Fruit fly (Drosophila melanogaster) whole organism, embryonic: ENCODE results near the gene Gpdh1.

ENCODE experiments used
- Asciz ChIP-seq: fragments of 200-800 bp; sonication (Bioruptor generic); optimal IDR thresholded peaks from 2 replicates; lab custom pipeline; 2017; ENCODE audit warnings: missing biosample characterization, mild to moderate bottlenecking, missing genetic modification characterization, missing genetic modification reagents
- C15 ChIP-seq: fragments of 200-800 bp; sonication (Bioruptor generic); IDR thresholded peaks from 3 replicates; pipeline ENCODE4 v1.3.6; 2022; ENCODE audit warnings: missing biosample characterization, missing genetic modification characterization
- CG10366 ChIP-seq: fragments of 200-800 bp; sonication (Bioruptor generic); IDR thresholded peaks from 2 replicates; pipeline ENCODE4 v1.3.6; 2022; ENCODE audit warnings: missing biosample characterization, missing genetic modification characterization
- CG10431 ChIP-seq: fragments of 200-800 bp; sonication (Bioruptor generic); optimal IDR thresholded peaks from 3 replicates; lab custom pipeline; 2018; ENCODE audit warnings: missing biosample characterization, mild to moderate bottlenecking, missing genetic modification characterization
- CG12769 ChIP-seq: fragments of 200-800 bp; sonication (Bioruptor generic); optimal IDR thresholded peaks from 2 replicates; lab custom pipeline; 2019; ENCODE audit warnings: missing biosample characterization, mild to moderate bottlenecking, missing genetic modification characterization, moderate library complexity
- CG12942 ChIP-seq: fragments of 200-800 bp; sonication (Bioruptor generic); optimal IDR thresholded peaks from 3 replicates; lab custom pipeline; 2016; ENCODE audit warnings: missing biosample characterization, missing genetic modification characterization
- CG13296 ChIP-seq: fragments of 200-800 bp; sonication (Bioruptor generic); optimal IDR thresholded peaks from 3 replicates; lab custom pipeline; 2018; ENCODE audit warnings: missing biosample characterization, mild to moderate bottlenecking, missing genetic modification characterization
- CG13624 ChIP-seq: fragments of 200-800 bp; sonication (Bioruptor generic); optimal IDR thresholded peaks from 2 replicates; lab custom pipeline; 2016; ENCODE audit warnings: missing biosample characterization, missing genetic modification characterization
- CG14014 ChIP-seq: fragments of 200-800 bp; sonication (Bioruptor generic); IDR thresholded peaks from 2 replicates; pipeline ENCODE4 v1.3.6; 2022; ENCODE audit warnings: missing biosample characterization, missing genetic modification characterization
- CG14050 ChIP-seq: fragments of 200-800 bp; sonication (Bioruptor generic); IDR thresholded peaks from 3 replicates; pipeline ENCODE4 v1.3.6; 2022; ENCODE audit warnings: missing biosample characterization, missing genetic modification characterization
- CG14441 ChIP-seq: fragments of 200-800 bp; sonication (Bioruptor generic); IDR thresholded peaks from 2 replicates; pipeline ENCODE4 v1.3.6; 2022; ENCODE audit warnings: missing biosample characterization, missing genetic modification characterization
- CG15073 ChIP-seq: fragments of 200-800 bp; sonication (Bioruptor generic); optimal IDR thresholded peaks from 2 replicates; lab custom pipeline; 2016; ENCODE audit warnings: missing biosample characterization, missing genetic modification characterization
- CG1647 ChIP-seq: fragments of 200-800 bp; sonication (Bioruptor generic); optimal IDR thresholded peaks from 3 replicates; lab custom pipeline; 2016; ENCODE audit warnings: missing biosample characterization, missing genetic modification characterization
- CG18764 ChIP-seq: fragments of 200-800 bp; sonication (Bioruptor generic); optimal IDR thresholded peaks from 3 replicates; lab custom pipeline; 2016; ENCODE audit warnings: missing biosample characterization, missing genetic modification characterization
- CG2116 ChIP-seq: fragments of 200-800 bp; sonication (Bioruptor generic); optimal IDR thresholded peaks from 3 replicates; lab custom pipeline; 2018; ENCODE audit warnings: missing biosample characterization, mild to moderate bottlenecking, missing genetic modification characterization
- CG32532 ChIP-seq: fragments of 200-800 bp; sonication (Bioruptor generic); IDR thresholded peaks from 2 replicates; pipeline ENCODE4 v1.3.6; 2022; ENCODE audit warnings: missing biosample characterization, missing genetic modification characterization
- CG3407 ChIP-seq: fragments of 200-800 bp; sonication (Bioruptor generic); optimal IDR thresholded peaks from 2 replicates; lab custom pipeline; 2018; ENCODE audit warnings: missing biosample characterization, mild to moderate bottlenecking, missing genetic modification characterization
- CG42726 ChIP-seq: fragments of 200-800 bp; sonication (Bioruptor generic); IDR thresholded peaks from 2 replicates; pipeline ENCODE4 v1.3.6; 2022; ENCODE audit warnings: missing biosample characterization, missing genetic modification characterization; ENCODE audit not compliant: partially characterized antibody
- CG4360 ChIP-seq: fragments of 200-800 bp; sonication (Bioruptor generic); IDR thresholded peaks from 2 replicates; pipeline ENCODE4 v1.3.6; 2022; ENCODE audit warnings: missing biosample characterization, missing genetic modification characterization
- CG8388 ChIP-seq: fragments of 200-800 bp; sonication (Bioruptor generic); optimal IDR thresholded peaks from 2 replicates; lab custom pipeline; 2019; ENCODE audit warnings: missing biosample characterization, mild to moderate bottlenecking, missing genetic modification characterization, moderate library complexity
- CG9609 ChIP-seq: fragments of 200-800 bp; sonication (Bioruptor generic); optimal IDR thresholded peaks from 3 replicates; lab custom pipeline; 2016; ENCODE audit warnings: missing biosample characterization, missing genetic modification characterization
- Dek ChIP-seq: fragments of 200-800 bp; sonication (Bioruptor generic); optimal IDR thresholded peaks from 3 replicates; lab custom pipeline; 2019; ENCODE audit warnings: missing biosample characterization, mild to moderate bottlenecking, missing genetic modification characterization, moderate library complexity
- Doc3 ChIP-seq: fragments of 200-800 bp; sonication (Bioruptor generic); IDR thresholded peaks from 3 replicates; pipeline ENCODE4 v1.3.6; 2022; ENCODE audit warnings: missing biosample characterization, missing genetic modification characterization; ENCODE audit not compliant: partially characterized antibody
- Fer2 ChIP-seq: fragments of 200-800 bp; sonication (Bioruptor generic); optimal IDR thresholded peaks from 2 replicates; lab custom pipeline; 2018; ENCODE audit warnings: missing biosample characterization, mild to moderate bottlenecking, missing genetic modification characterization, moderate library complexity
- Hr51 ChIP-seq, 2 experiments: fragments of 200-800 bp; sonication (Bioruptor generic); optimal IDR thresholded peaks; 2 replicates in 1 of 2; 3 replicates in 1 of 2; lab custom pipeline; 2016 to 2018; ENCODE audit warnings: missing biosample characterization in 2 of 2, missing genetic modification characterization in 2 of 2, mild to moderate bottlenecking in 1 of 2, moderate library complexity in 1 of 2
- Mes4 ChIP-seq: fragments of 200-800 bp; sonication (Bioruptor generic); optimal IDR thresholded peaks from 2 replicates; lab custom pipeline; 2016; ENCODE audit warnings: missing biosample characterization, missing genetic modification characterization
- NC2β ChIP-seq: fragments of 200-800 bp; sonication (Bioruptor generic); optimal IDR thresholded peaks from 2 replicates; lab custom pipeline; 2016; ENCODE audit warnings: missing biosample characterization, missing genetic modification characterization
- Oaz ChIP-seq: fragments of 200-800 bp; sonication (Bioruptor generic); IDR thresholded peaks from 2 replicates; pipeline ENCODE4 v1.3.6; 2022; ENCODE audit warnings: missing biosample characterization, missing genetic modification characterization
- Six4 ChIP-seq: fragments of 200-800 bp; sonication (Bioruptor generic); optimal IDR thresholded peaks from 2 replicates; lab custom pipeline; 2016; ENCODE audit warnings: missing biosample characterization, missing genetic modification characterization
- Sox102F ChIP-seq: fragments of 200-800 bp; sonication (Bioruptor generic); optimal IDR thresholded peaks from 2 replicates; lab custom pipeline; 2018; ENCODE audit warnings: missing biosample characterization, mild to moderate bottlenecking, missing genetic modification characterization, moderate library complexity
- al ChIP-seq: fragments of 200-800 bp; sonication (Bioruptor generic); IDR thresholded peaks from 2 replicates; pipeline ENCODE4 v1.3.6; 2022; ENCODE audit warnings: missing biosample characterization, missing genetic modification characterization
- ase ChIP-seq: fragments of 200-800 bp; sonication (Bioruptor generic); IDR thresholded peaks from 3 replicates; pipeline ENCODE4 v1.3.6; 2022; ENCODE audit warnings: missing biosample characterization, missing genetic modification characterization
- bigmax ChIP-seq: fragments of 200-800 bp; sonication (Bioruptor generic); optimal IDR thresholded peaks from 2 replicates; lab custom pipeline; 2018; ENCODE audit warnings: missing biosample characterization, mild to moderate bottlenecking, missing genetic modification characterization
- br ChIP-seq: fragments of >200 bp; optimal IDR thresholded peaks from 2 replicates; lab custom pipeline; 2017
- chm ChIP-seq: fragments of 200-800 bp; sonication (Bioruptor generic); IDR thresholded peaks from 2 replicates; pipeline ENCODE4 v1.3.6; 2022; ENCODE audit warnings: missing biosample characterization, missing genetic modification characterization
- corto ChIP-seq: fragments of 200-800 bp; sonication (Bioruptor generic); optimal IDR thresholded peaks from 2 replicates; lab custom pipeline; 2016; ENCODE audit warnings: missing biosample characterization, mild to moderate bottlenecking, missing genetic modification characterization, moderate library complexity
- disco-r ChIP-seq: fragments of 200-800 bp; sonication (Bioruptor generic); optimal IDR thresholded peaks from 2 replicates; lab custom pipeline; 2016; ENCODE audit warnings: missing biosample characterization, missing genetic modification characterization
- en ChIP-seq: fragments of 200-800 bp; sonication (Bioruptor generic); optimal IDR thresholded peaks from 2 replicates; lab custom pipeline; 2016; ENCODE audit warnings: missing biosample characterization, missing genetic modification characterization
- gt ChIP-seq: fragments of 200-800 bp; sonication (Bioruptor generic); IDR thresholded peaks from 2 replicates; pipeline ENCODE4 v1.3.6; 2022; ENCODE audit warnings: missing biosample characterization, missing genetic modification characterization
- ken ChIP-seq: fragments of 200-800 bp; sonication (Bioruptor generic); IDR thresholded peaks from 3 replicates; pipeline ENCODE4 v1.3.6; 2022; ENCODE audit warnings: missing biosample characterization, missing genetic modification characterization
- sc ChIP-seq, 3 experiments: fragments of >200 bp in 2 of 3; fragments of 200-800 bp in 1 of 3; sonication (Bioruptor generic) in 1 of 3; optimal IDR thresholded peaks; 2 replicates in 2 of 3; 3 replicates in 1 of 3; lab custom pipeline; 2017; ENCODE audit warnings: mild to moderate bottlenecking in 1 of 3, missing biosample characterization in 1 of 3, missing genetic modification characterization in 1 of 3, missing genetic modification reagents in 1 of 3
- shn ChIP-seq: fragments of 200-800 bp; sonication (Bioruptor generic); optimal IDR thresholded peaks from 3 replicates; lab custom pipeline; 2016; ENCODE audit warnings: missing biosample characterization, missing genetic modification characterization
- slou ChIP-seq: fragments of 200-800 bp; sonication (Bioruptor generic); optimal IDR thresholded peaks from 3 replicates; lab custom pipeline; 2016; ENCODE audit warnings: missing biosample characterization, missing genetic modification characterization
- so ChIP-seq: fragments of 200-800 bp; sonication (Bioruptor generic); IDR thresholded peaks from 3 replicates; pipeline ENCODE4 v1.3.6; 2022; ENCODE audit warnings: missing biosample characterization, missing genetic modification characterization
- sob ChIP-seq: fragments of 200-800 bp; sonication (Bioruptor generic); IDR thresholded peaks from 2 replicates; pipeline ENCODE4 v1.3.6; 2022; ENCODE audit warnings: missing biosample characterization, missing genetic modification characterization
- tna ChIP-seq: fragments of 200-800 bp; sonication (Bioruptor generic); IDR thresholded peaks from 2 replicates; pipeline ENCODE4 v1.3.6; 2022; ENCODE audit warnings: missing biosample characterization, missing genetic modification characterization; ENCODE audit not compliant: partially characterized antibody
- toy ChIP-seq: fragments of 200-800 bp; sonication (Bioruptor generic); IDR thresholded peaks from 2 replicates; pipeline ENCODE4 v1.3.6; 2022; ENCODE audit warnings: missing biosample characterization, missing genetic modification characterization
- tup ChIP-seq: fragments of 200-800 bp; sonication (Bioruptor generic); optimal IDR thresholded peaks from 2 replicates; lab custom pipeline; 2016; ENCODE audit warnings: missing biosample characterization, mild to moderate bottlenecking, missing genetic modification characterization, moderate library complexity
- tx ChIP-seq: fragments of 200-800 bp; sonication (Bioruptor generic); optimal IDR thresholded peaks from 2 replicates; lab custom pipeline; 2016; ENCODE audit warnings: missing biosample characterization, missing genetic modification characterization
- zfh2 ChIP-seq: fragments of 200-800 bp; sonication (Bioruptor generic); optimal IDR thresholded peaks from 2 replicates; lab custom pipeline; 2016; ENCODE audit warnings: missing biosample characterization, missing genetic modification characterization

Gene Gpdh1

dm6 chr2L:5979957-5980861 is 36.8 kb downstream of the Gpdh1 start (continued):
- TF ChIP-seq toy (GFP tag; lab: Robert Waterston, UW) (no peak), C15 (GFP tag; lab: Robert Waterston, UW) (no peak), CG10431 (GFP tag; lab: Kevin White, UChicago) (peak; percentile 35), CG18764 (no peak), en (GFP tag; lab: Kevin White, UChicago) (no peak), Mes4 (GFP tag; lab: Kevin White, UChicago) (peak; percentile 10), ken (no peak), CG8388 (GFP tag; lab: Kevin White, UChicago) (peak; percentile 9), tna (GFP tag; lab: Robert Waterston, UW) (no peak), CG14441 (GFP tag; lab: Robert Waterston, UW) (no peak), CG15073 (GFP tag; lab: Kevin White, UChicago) (no peak), CG2116 (no peak), NC2β (GFP tag; lab: Kevin White, UChicago) (peak; percentile 28), Six4 (no peak), Oaz (GFP tag; lab: Robert Waterston, UW) (no peak), gt (GFP tag; lab: Robert Waterston, UW) (no peak), chm (no peak), CG12942 (GFP tag; lab: Kevin White, UChicago) (no peak), CG4360 (GFP tag; lab: Robert Waterston, UW) (no peak), sob (GFP tag; lab: Robert Waterston, UW) (no peak), Asciz (GFP tag; lab: Kevin White, UChicago) (peak; percentile 31), shn (GFP tag; lab: Kevin White, UChicago) (no peak), CG13624 (GFP tag; lab: Kevin White, UChicago) (peak; percentile 17), CG14050 (GFP tag; lab: Robert Waterston, UW) (no peak), Hr51 (GFP tag; optimal IDR thresholded peaks at IDR 0.05; lab: Kevin White, UChicago) (peak in 1 of 2 experiments; percentile 7), disco-r (GFP tag; lab: Kevin White, UChicago) (no peak), sc (optimal IDR thresholded peaks at IDR 0.05; lab: Kevin White, UChicago) (no peak), sc (GFP tag; optimal IDR thresholded peaks at IDR 0.05; lab: Kevin White, UChicago) (no peak), al (GFP tag; lab: Robert Waterston, UW) (no peak), Fer2 (tag; lab: Kevin White, UChicago) (no peak), CG42726 (GFP tag; lab: Robert Waterston, UW) (no peak), CG14014 (GFP tag; lab: Robert Waterston, UW) (no peak), Dek (tag; lab: Kevin White, UChicago) (no peak), tup (no peak), br (lab: Kevin White, UChicago) (no peak), so (no peak), CG32532 (GFP tag; lab: Robert Waterston, UW) (no peak), CG9609 (GFP tag; lab: Kevin White, UChicago) (no peak), CG1647 (no peak), zfh2 (GFP tag; lab: Kevin White, UChicago) (no peak), corto (GFP tag; lab: Kevin White, UChicago) (no peak), CG12769 (tag; lab: Kevin White, UChicago) (peak; percentile 23), Sox102F (GFP tag; lab: Kevin White, UChicago) (no peak), tx (GFP tag; lab: Kevin White, UChicago) (no peak), slou (GFP tag; lab: Kevin White, UChicago) (no peak), Doc3 (no peak), CG13296 (GFP tag; lab: Kevin White, UChicago) (peak; percentile 53), CG3407 (GFP tag; lab: Kevin White, UChicago) (no peak), bigmax (GFP tag; lab: Kevin White, UChicago) (no peak), CG10366 (GFP tag; lab: Robert Waterston, UW) (no peak), ase (GFP tag; lab: Robert Waterston, UW) (no peak)
